Worm (Caenorhabditis elegans): ENCODE data around the gene clec-9.

Gene clec-9

ce11 chrV:16747031-16747672, 40.7 kb upstream of the clec-9 start, which contains the start of gene dkf-2:
dkf-2 (plus strand) TSS chrV:16747622.
- TF ChIP-seq ztf-1 (GFP tag; conservative IDR thresholded peaks at IDR 0.05) (no peak), sma-3 (GFP tag; optimal IDR thresholded peaks at IDR 0.05) (no peak), unc-55 (GFP tag; optimal IDR thresholded peaks at IDR 0.05) (no peak), blmp-1 (tag; optimal IDR thresholded peaks at IDR 0.05; ENCODE audit: insufficient read depth) (no peak), egl-27 (tag; optimal IDR thresholded peaks at IDR 0.05) (no peak), lin-11 (tag; optimal IDR thresholded peaks at IDR 0.05) (no peak), alr-1 (tag; optimal IDR thresholded peaks at IDR 0.05) (no peak), ztf-4 (tag; optimal IDR thresholded peaks at IDR 0.05) (no peak), dmd-4 (tag; optimal IDR thresholded peaks at IDR 0.05) (no peak), Y55F3AM.14 (GFP tag; optimal IDR thresholded peaks at IDR 0.05) (no peak), nhr-11 (tag; optimal IDR thresholded peaks at IDR 0.05) (no peak), nhr-21 (tag; optimal IDR thresholded peaks at IDR 0.05) (no peak), peb-1 (tag; optimal IDR thresholded peaks at IDR 0.05) (no peak), nhr-25 (tag; optimal IDR thresholded peaks at IDR 0.05) (no peak), snpc-4 (tag; optimal IDR thresholded peaks at IDR 0.05) (no peak), nhr-129 (tag; optimal IDR thresholded peaks at IDR 0.05) (no peak), elt-1 (tag; optimal IDR thresholded peaks at IDR 0.05) (no peak), elt-3 (tag; optimal IDR thresholded peaks at IDR 0.05) (no peak), lsy-2 (tag; optimal IDR thresholded peaks at IDR 0.05) (no peak), skn-1 (tag; optimal IDR thresholded peaks at IDR 0.05) (no peak)

- TF ChIP-seq sma-3 (GFP tag; optimal IDR thresholded peaks at IDR 0.05) (no peak), nhr-10 (tag; optimal IDR thresholded peaks at IDR 0.05) (no peak), R02D3.7 (tag; optimal IDR thresholded peaks at IDR 0.05) (no peak)
Measured at ce11 chrV:16746231-16746990, 40.0 kb upstream of the clec-9 start, which contains the start of gene gyg-2. gyg-2 (minus strand) TSS chrV:16746258.

DNA sequence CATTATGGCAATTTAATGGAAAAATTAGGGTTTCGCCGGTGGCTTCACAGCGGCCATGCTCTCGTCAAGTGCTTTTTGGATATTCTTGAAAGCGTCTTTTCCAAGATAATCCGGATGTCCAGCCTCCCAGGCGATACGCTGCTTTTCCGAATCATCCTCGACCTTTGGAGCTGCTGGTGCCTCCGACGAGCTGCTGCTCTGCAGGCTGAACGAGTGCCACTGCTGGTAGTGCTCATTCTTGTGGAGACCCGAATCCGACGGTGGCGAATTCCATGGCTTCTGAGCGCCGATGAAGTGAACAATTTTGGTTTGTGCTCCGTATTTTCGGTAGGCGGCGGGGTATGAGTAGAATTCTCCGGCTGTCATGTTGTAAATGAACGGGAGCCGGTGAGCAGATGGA, 38.8 kb upstream of the clec-9 start:
- TF ChIP-seq ztf-1 (GFP tag; conservative IDR thresholded peaks at IDR 0.05) (no peak), elt-3 (tag; optimal IDR thresholded peaks at IDR 0.05) (no peak), sem-4 (tag; optimal IDR thresholded peaks at IDR 0.05) (no peak)

DNA sequence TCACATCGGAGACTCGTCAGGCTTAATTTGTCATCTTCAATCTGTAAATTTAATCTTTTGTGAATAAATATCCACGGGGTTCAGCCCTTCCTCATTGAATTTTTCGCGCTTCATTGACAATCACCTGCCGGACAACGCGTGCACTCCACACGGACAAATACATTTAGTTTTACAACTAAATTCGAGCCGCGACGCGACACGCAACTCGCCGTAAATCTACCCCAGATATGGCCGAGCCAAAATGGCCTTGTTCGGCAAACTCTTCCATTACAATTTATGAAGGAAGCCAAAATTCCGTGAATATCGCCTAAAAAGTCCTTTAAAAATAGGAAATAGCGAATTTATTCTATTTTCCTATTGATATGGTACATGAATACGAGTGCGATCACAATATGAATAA, 38.3 kb upstream of the clec-9 start:
- TF ChIP-seq mbf-1 (tag; optimal IDR thresholded peaks at IDR 0.05) (no peak), dmd-4 (tag; optimal IDR thresholded peaks at IDR 0.05) (no peak), nhr-77 (tag; optimal IDR thresholded peaks at IDR 0.05) (no peak), sem-4 (tag; optimal IDR thresholded peaks at IDR 0.05) (no peak), fos-1 (tag; optimal IDR thresholded peaks at IDR 0.05) (no peak)

ce11 chrV:16742123-16742522, 35.7 kb upstream of the clec-9 start, which contains the start of gene T25E12.6:
T25E12.6 (plus strand) TSS chrV:16742423.
- TF ChIP-seq dmd-4 (tag; optimal IDR thresholded peaks at IDR 0.05) (no peak), nhr-21 (tag; optimal IDR thresholded peaks at IDR 0.05) (no peak), nhr-6 (tag; optimal IDR thresholded peaks at IDR 0.05) (no peak), nhr-129 (tag; optimal IDR thresholded peaks at IDR 0.05) (no peak), Y55F3AM.14 (GFP tag; optimal IDR thresholded peaks at IDR 0.05) (no peak)

ce11 chrV:16739100-16739499, 32.7 kb upstream of the clec-9 start, which contains the start of the genes clec-29 and clec-39:
clec-29 (minus strand) TSS chrV:16739200.
clec-39 (plus strand) TSS chrV:16739268.
- TF ChIP-seq skn-1 (tag; optimal IDR thresholded peaks at IDR 0.05) (no peak), zag-1 (tag; optimal IDR thresholded peaks at IDR 0.05) (no peak), snpc-4 (tag; optimal IDR thresholded peaks at IDR 0.05) (no peak)

DNA sequence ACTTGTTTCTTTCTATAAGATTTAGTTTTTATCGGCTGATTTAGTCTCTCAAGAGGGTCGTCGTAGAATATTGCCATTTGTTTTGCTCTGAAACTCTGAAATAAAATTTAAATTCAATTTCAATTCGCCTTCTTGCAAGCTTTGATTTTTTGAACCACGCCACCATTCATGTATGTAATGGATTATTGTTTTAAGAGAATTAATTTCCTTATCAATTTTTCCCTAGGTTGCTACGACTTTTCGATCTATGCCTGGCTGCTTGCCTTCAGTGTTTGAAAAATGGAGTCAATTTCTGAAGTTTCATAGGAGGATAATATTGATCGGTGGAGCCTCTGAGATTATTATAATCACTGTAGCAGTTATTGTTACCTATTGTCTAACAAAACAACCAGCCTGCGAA, 29.1 kb upstream of the clec-9 start, which contains the start of the genes clec-38 and clec-34:
TSS of gene clec-38 (minus strand) at position 101 of the 400 bp plus-strand sequence.
TSS of gene clec-34 (plus strand) at position 248 of the 400 bp plus-strand sequence.
- TF ChIP-seq crh-2 (tag; optimal IDR thresholded peaks at IDR 0.05) (no peak), nhr-237 (tag; optimal IDR thresholded peaks at IDR 0.05) (no peak), unc-62 (GFP tag; optimal IDR thresholded peaks at IDR 0.05) (no peak), mab-5 (tag; optimal IDR thresholded peaks at IDR 0.05) (no peak), ZK546.5 (tag; optimal IDR thresholded peaks at IDR 0.05) (no peak), sma-3 (GFP tag; optimal IDR thresholded peaks at IDR 0.05) (no peak), sem-4 (tag; optimal IDR thresholded peaks at IDR 0.05) (no peak), nhr-12 (tag; optimal IDR thresholded peaks at IDR 0.05) (no peak)
